Fruit fly (Drosophila melanogaster): ENCODE measurements around the gene Nnk.

Gene Nnk

dm6 chr3R:17810951-17811706 lies 6.1 kb upstream of the Nnk start, which contains the start of the genes Alg1 and tinc (continued):
- TF ChIP-seq jigr1 (GFP tag; IDR thresholded peaks at IDR 0.05) (no peak), ato (GFP tag; IDR thresholded peaks at IDR 0.05; ENCODE audit: partially characterized antibody) (peak; percentile 52; the same call in 1 of the 2 replicates), nom (GFP tag; optimal IDR thresholded peaks at IDR 0.05) (peak; percentile 7), fu2 (GFP tag; optimal IDR thresholded peaks at IDR 0.05) (no peak), z (GFP tag; IDR thresholded peaks at IDR 0.05) (peak; percentile 35; the same call in 1 of the 3 replicates), CG4328 (GFP tag; optimal IDR thresholded peaks at IDR 0.05) (peak; percentile 60), cwo (GFP tag; optimal IDR thresholded peaks at IDR 0.05) (peak; percentile 32), CHES-1-like (GFP tag; optimal IDR thresholded peaks at IDR 0.05) (no peak), hb (GFP tag; IDR thresholded peaks at IDR 0.05; ENCODE audit: partially characterized antibody) (no peak), CG2116 (GFP tag; optimal IDR thresholded peaks at IDR 0.05) (peak; percentile 36), lmd (GFP tag; IDR thresholded peaks at IDR 0.05) (peak; percentile 45; the same call in 1 of the 2 replicates), CG10565 (GFP tag; optimal IDR thresholded peaks at IDR 0.05) (no peak), CG2199 (GFP tag; IDR thresholded peaks at IDR 0.05) (no peak), CG9932 (GFP tag; IDR thresholded peaks at IDR 0.05) (peak; percentile 76), NC2β (GFP tag; optimal IDR thresholded peaks at IDR 0.05) (no peak), MTF-1 (GFP tag; optimal IDR thresholded peaks at IDR 0.05; ENCODE audit: borderline replicate concordance) (no peak), CG10543 (GFP tag; optimal IDR thresholded peaks at IDR 0.05) (peak; percentile 73), Usf (GFP tag; optimal IDR thresholded peaks at IDR 0.05) (no peak), abd-A (tag; optimal IDR thresholded peaks at IDR 0.05) (no peak), CG6272 (GFP tag; IDR thresholded peaks at IDR 0.05) (no peak), Max (GFP tag; optimal IDR thresholded peaks at IDR 0.05) (peak; percentile 41), CG12391 (tag; optimal IDR thresholded peaks at IDR 0.05) (peak; percentile 88), ewg (GFP tag; optimal IDR thresholded peaks at IDR 0.05) (no peak), Myb (GFP tag; optimal IDR thresholded peaks at IDR 0.05) (peak; percentile 96), Optix (GFP tag; IDR thresholded peaks at IDR 0.05) (no peak), E2f2 (GFP tag; IDR thresholded peaks at IDR 0.05) (peak; percentile 80), Lhr (GFP tag; optimal IDR thresholded peaks at IDR 0.05) (peak; percentile 36), yki (optimal IDR thresholded peaks at IDR 0.05) (no peak), Fer1 (GFP tag; optimal IDR thresholded peaks at IDR 0.05) (peak; percentile 65), CG6683 (GFP tag; optimal IDR thresholded peaks at IDR 0.05) (peak; percentile 46), CG12104 (GFP tag; optimal IDR thresholded peaks at IDR 0.05) (no peak), CG3163 (GFP tag; optimal IDR thresholded peaks at IDR 0.05) (no peak), ttk (GFP tag; IDR thresholded peaks at IDR 0.05) (no peak), CG3995 (GFP tag; optimal IDR thresholded peaks at IDR 0.05) (peak; percentile 12), Elba2 (GFP tag; optimal IDR thresholded peaks at IDR 0.05) (no peak), CG9609 (GFP tag; optimal IDR thresholded peaks at IDR 0.05) (peak; percentile 3), CG11504 (tag; optimal IDR thresholded peaks at IDR 0.05) (peak; percentile 79), CG17361 (GFP tag; IDR thresholded peaks at IDR 0.05) (peak; percentile 72; the same call in 2 of the 3 replicates), CG17829 (tag; optimal IDR thresholded peaks at IDR 0.05) (peak; percentile 78), CG11560 (tag; IDR thresholded peaks at IDR 0.05) (no peak), CG8924 (tag; optimal IDR thresholded peaks at IDR 0.05) (peak; percentile 74), slp2 (GFP tag; optimal IDR thresholded peaks at IDR 0.05) (no peak), CrebB (tag; optimal IDR thresholded peaks at IDR 0.05) (no peak), CG6813 (GFP tag; optimal IDR thresholded peaks at IDR 0.05) (no peak), sisA (GFP tag; IDR thresholded peaks at IDR 0.05) (no peak), H15 (GFP tag; IDR thresholded peaks at IDR 0.05) (no peak), dan (GFP tag; IDR thresholded peaks at IDR 0.05) (no peak), Hr78 (GFP tag; optimal IDR thresholded peaks at IDR 0.05) (no peak), CG18764 (GFP tag; optimal IDR thresholded peaks at IDR 0.05) (peak; percentile 19), CG4707 (GFP tag; optimal IDR thresholded peaks at IDR 0.05) (no peak)
